Fruit fly (Drosophila melanogaster) whole organism, embryonic: ENCODE data around the gene PAPLA1.

Source experiments
- Adf1 ChIP-seq: fragments of 200-800 bp; sonication (Bioruptor generic); IDR thresholded peaks from 2 replicates; pipeline ENCODE4 v1.3.6; 2022; ENCODE audit warnings: missing biosample characterization, missing genetic modification characterization
- CG10366 ChIP-seq: fragments of 200-800 bp; sonication (Bioruptor generic); IDR thresholded peaks from 2 replicates; pipeline ENCODE4 v1.3.6; 2022; ENCODE audit warnings: missing biosample characterization, missing genetic modification characterization
- CG10565 ChIP-seq: fragments of 200-800 bp; sonication (Bioruptor generic); optimal IDR thresholded peaks from 3 replicates; lab custom pipeline; 2016; ENCODE audit warnings: missing biosample characterization, mild to moderate bottlenecking, missing genetic modification characterization
- CG12219 ChIP-seq: fragments of 200-800 bp; sonication (Bioruptor generic); optimal IDR thresholded peaks from 3 replicates; lab custom pipeline; 2018; ENCODE audit warnings: missing biosample characterization, mild to moderate bottlenecking, missing genetic modification characterization
- CG13296 ChIP-seq: fragments of 200-800 bp; sonication (Bioruptor generic); optimal IDR thresholded peaks from 3 replicates; lab custom pipeline; 2018; ENCODE audit warnings: missing biosample characterization, mild to moderate bottlenecking, missing genetic modification characterization
- CG14860 ChIP-seq: fragments of 200-800 bp; sonication (Bioruptor generic); IDR thresholded peaks from 3 replicates; pipeline ENCODE4 v1.3.6; 2022; ENCODE audit warnings: missing biosample characterization, missing genetic modification characterization; ENCODE audit not compliant: partially characterized antibody
- CG15073 ChIP-seq: fragments of 200-800 bp; sonication (Bioruptor generic); optimal IDR thresholded peaks from 2 replicates; lab custom pipeline; 2016; ENCODE audit warnings: missing biosample characterization, missing genetic modification characterization
- CG15269 ChIP-seq: fragments of 200-800 bp; sonication (Bioruptor generic); optimal IDR thresholded peaks from 2 replicates; lab custom pipeline; 2018; ENCODE audit warnings: missing biosample characterization, mild to moderate bottlenecking, missing genetic modification characterization, moderate library complexity
- CG17361 ChIP-seq: fragments of 200-800 bp; sonication (Bioruptor generic); IDR thresholded peaks from 3 replicates; pipeline ENCODE4 v1.3.6; 2022; ENCODE audit warnings: missing biosample characterization, missing genetic modification characterization
- CG17612 ChIP-seq: fragments of 200-800 bp; sonication (Bioruptor generic); IDR thresholded peaks from 2 replicates; pipeline ENCODE4 v1.3.6; 2022; ENCODE audit warnings: missing biosample characterization, missing genetic modification characterization
- CG2712 ChIP-seq: fragments of 200-800 bp; optimal IDR thresholded peaks from 3 replicates; lab custom pipeline; 2019; ENCODE audit warnings: missing biosample characterization, mild to moderate bottlenecking, missing genetic modification characterization, moderate library complexity
- CG3163 ChIP-seq: fragments of 200-800 bp; sonication (Bioruptor generic); optimal IDR thresholded peaks from 3 replicates; lab custom pipeline; 2016; ENCODE audit warnings: missing biosample characterization, missing genetic modification characterization
- CG33213 ChIP-seq: fragments of 200-800 bp; sonication (Bioruptor generic); optimal IDR thresholded peaks from 3 replicates; lab custom pipeline; 2016; ENCODE audit warnings: missing biosample characterization, missing genetic modification characterization
- CG33557 ChIP-seq: fragments of 200-800 bp; sonication (Bioruptor generic); optimal IDR thresholded peaks from 2 replicates; lab custom pipeline; 2019; ENCODE audit warnings: missing biosample characterization, mild to moderate bottlenecking, missing genetic modification characterization, moderate library complexity
- CG3726 ChIP-seq: fragments of 200-800 bp; sonication (Bioruptor generic); IDR thresholded peaks from 3 replicates; pipeline ENCODE4, ENCODE4 v1.3.6; 2022; ENCODE audit warnings: missing biosample characterization, missing genetic modification characterization
- CG4730 ChIP-seq: fragments of 200-800 bp; sonication (Bioruptor generic); IDR thresholded peaks from 2 replicates; pipeline ENCODE4 v1.3.6; 2022; ENCODE audit warnings: missing biosample characterization, missing genetic modification characterization
- CG4820 ChIP-seq: fragments of 200-800 bp; sonication (Bioruptor generic); optimal IDR thresholded peaks from 3 replicates; lab custom pipeline; 2016; ENCODE audit warnings: missing biosample characterization, missing genetic modification characterization
- CG6272 ChIP-seq: fragments of 200-800 bp; sonication (Bioruptor generic); IDR thresholded peaks from 2 replicates; pipeline ENCODE4 v1.3.6; 2022; ENCODE audit warnings: missing biosample characterization, missing genetic modification characterization
- CG9609 ChIP-seq: fragments of 200-800 bp; sonication (Bioruptor generic); optimal IDR thresholded peaks from 3 replicates; lab custom pipeline; 2016; ENCODE audit warnings: missing biosample characterization, missing genetic modification characterization
- CG9817 ChIP-seq: fragments of 200-800 bp; sonication (Bioruptor generic); optimal IDR thresholded peaks from 2 replicates; lab custom pipeline; 2018; ENCODE audit warnings: missing biosample characterization, mild to moderate bottlenecking, missing genetic modification characterization, moderate library complexity
- Dek ChIP-seq: fragments of 200-800 bp; sonication (Bioruptor generic); optimal IDR thresholded peaks from 3 replicates; lab custom pipeline; 2019; ENCODE audit warnings: missing biosample characterization, mild to moderate bottlenecking, missing genetic modification characterization, moderate library complexity
- Dip2 ChIP-seq: fragments of 200-800 bp; sonication (Bioruptor generic); IDR thresholded peaks from 2 replicates; pipeline ENCODE4 v1.3.6; 2022; ENCODE audit warnings: missing biosample characterization, missing genetic modification characterization
- ERR ChIP-seq: fragments of 200-800 bp; sonication (Bioruptor generic); optimal IDR thresholded peaks from 2 replicates; lab custom pipeline; 2016; ENCODE audit warnings: missing biosample characterization, missing genetic modification characterization
- Elba2 ChIP-seq: fragments of 200-800 bp; sonication (Bioruptor generic); optimal IDR thresholded peaks from 3 replicates; lab custom pipeline; 2016; ENCODE audit warnings: missing biosample characterization, missing genetic modification characterization
- HLH3B ChIP-seq: fragments of 200-800 bp; sonication (Bioruptor generic); IDR thresholded peaks from 2 replicates; pipeline ENCODE4 v1.3.6; 2022; ENCODE audit warnings: missing biosample characterization, missing genetic modification characterization
- Lhr ChIP-seq: fragments of 200-800 bp; sonication (Bioruptor generic); optimal IDR thresholded peaks from 3 replicates; lab custom pipeline; 2017; ENCODE audit warnings: mild to moderate bottlenecking, missing biosample characterization, missing genetic modification reagents, missing genetic modification characterization
- MTF-1 ChIP-seq: fragments of 200-800 bp; sonication (Bioruptor generic); optimal IDR thresholded peaks from 2 replicates; lab custom pipeline; 2018; ENCODE audit warnings: missing biosample characterization, mild to moderate bottlenecking, missing genetic modification characterization, borderline replicate concordance
- Sin3A ChIP-seq: fragments of >200 bp; optimal IDR thresholded peaks from 2 replicates; lab custom pipeline; 2018
- Usf ChIP-seq: fragments of 200-800 bp; sonication (Bioruptor generic); optimal IDR thresholded peaks from 2 replicates; lab custom pipeline; 2017; ENCODE audit warnings: missing genotype, missing biosample characterization, missing genetic modification characterization
- ac ChIP-seq: fragments of 200-800 bp; sonication (Bioruptor generic); optimal IDR thresholded peaks from 3 replicates; lab custom pipeline; 2017; ENCODE audit warnings: missing biosample characterization, mild to moderate bottlenecking, missing genetic modification characterization
- ap ChIP-seq: fragments of 200-800 bp; sonication (Bioruptor generic); IDR thresholded peaks from 2 replicates; pipeline ENCODE4 v1.3.6; 2022; ENCODE audit warnings: missing biosample characterization, missing genetic modification characterization
- az2 ChIP-seq: fragments of 200-800 bp; sonication (Bioruptor generic); optimal IDR thresholded peaks from 3 replicates; lab custom pipeline; 2016; ENCODE audit warnings: missing biosample characterization, missing genetic modification characterization
- cwo ChIP-seq: fragments of 200-800 bp; sonication (Bioruptor generic); optimal IDR thresholded peaks from 3 replicates; lab custom pipeline; 2017; ENCODE audit warnings: missing biosample characterization, missing genetic modification characterization, mild to moderate bottlenecking, moderate library complexity, missing genetic modification reagents
- dan ChIP-seq: fragments of 200-800 bp; sonication (Bioruptor generic); IDR thresholded peaks from 2 replicates; pipeline ENCODE4 v1.3.6; 2022; ENCODE audit warnings: missing biosample characterization, missing genetic modification characterization
- dimm ChIP-seq: fragments of 200-800 bp; sonication (Bioruptor generic); IDR thresholded peaks from 2 replicates; pipeline ENCODE4 v1.3.6; 2022; ENCODE audit warnings: missing biosample characterization, missing genetic modification characterization
- dysf ChIP-seq: fragments of 200-800 bp; sonication (Bioruptor generic); IDR thresholded peaks from 3 replicates; pipeline ENCODE4 v1.3.6; 2022; ENCODE audit warnings: missing biosample characterization, missing genetic modification characterization
- ems ChIP-seq: fragments of 200-800 bp; sonication (Bioruptor generic); optimal IDR thresholded peaks from 3 replicates; lab custom pipeline; 2016; ENCODE audit warnings: missing biosample characterization, missing genetic modification characterization
- en ChIP-seq: fragments of 200-800 bp; sonication (Bioruptor generic); optimal IDR thresholded peaks from 2 replicates; lab custom pipeline; 2016; ENCODE audit warnings: missing biosample characterization, missing genetic modification characterization
- gfzf ChIP-seq: fragments of 200-800 bp; sonication (Bioruptor generic); optimal IDR thresholded peaks from 2 replicates; lab custom pipeline; 2016; ENCODE audit warnings: missing biosample characterization, mild to moderate bottlenecking, missing genetic modification characterization, moderate library complexity
- h ChIP-seq: fragments of >200 bp; optimal IDR thresholded peaks from 2 replicates; lab custom pipeline; 2017
- hbn ChIP-seq: fragments of 200-800 bp; sonication (Bioruptor generic); IDR thresholded peaks from 2 replicates; pipeline ENCODE4 v1.3.6; 2022; ENCODE audit warnings: missing biosample characterization, missing genetic modification characterization; ENCODE audit not compliant: partially characterized antibody
- jigr1 ChIP-seq: fragments of 200-800 bp; sonication (Bioruptor generic); IDR thresholded peaks from 3 replicates; pipeline ENCODE4 v1.3.6; 2022; ENCODE audit warnings: missing biosample characterization, missing genetic modification characterization
- kay ChIP-seq: fragments of 200-800 bp; sonication (Bioruptor generic); optimal IDR thresholded peaks from 2 replicates; lab custom pipeline; 2016; ENCODE audit warnings: missing biosample characterization, missing genetic modification characterization
- mld ChIP-seq: fragments of 200-800 bp; sonication (Bioruptor generic); IDR thresholded peaks from 3 replicates; pipeline ENCODE4 v1.3.6; 2022; ENCODE audit warnings: missing biosample characterization, missing genetic modification characterization; ENCODE audit not compliant: partially characterized antibody
- nerfin-2 ChIP-seq: fragments of 200-800 bp; sonication (Bioruptor generic); IDR thresholded peaks from 2 replicates; pipeline ENCODE4 v1.3.6; 2022; ENCODE audit warnings: missing biosample characterization, missing genetic modification characterization; ENCODE audit not compliant: partially characterized antibody
- otp ChIP-seq: fragments of 200-800 bp; sonication (Bioruptor generic); IDR thresholded peaks from 3 replicates; pipeline ENCODE4, ENCODE4 v1.3.6; 2022; ENCODE audit warnings: missing biosample characterization, missing genetic modification characterization
- pnt ChIP-seq: fragments of 200-800 bp; sonication (Bioruptor generic); optimal IDR thresholded peaks from 3 replicates; lab custom pipeline; 2016; ENCODE audit warnings: missing biosample characterization, missing genetic modification characterization
- sc ChIP-seq, 3 experiments: fragments of >200 bp in 2 of 3; fragments of 200-800 bp in 1 of 3; sonication (Bioruptor generic) in 1 of 3; optimal IDR thresholded peaks; 2 replicates in 2 of 3; 3 replicates in 1 of 3; lab custom pipeline; 2017; ENCODE audit warnings: mild to moderate bottlenecking in 1 of 3, missing biosample characterization in 1 of 3, missing genetic modification characterization in 1 of 3, missing genetic modification reagents in 1 of 3
- scrt ChIP-seq: fragments of 200-800 bp; sonication (Bioruptor generic); optimal IDR thresholded peaks from 2 replicates; lab custom pipeline; 2018; ENCODE audit warnings: missing biosample characterization, mild to moderate bottlenecking, missing genetic modification characterization, moderate library complexity
- slou ChIP-seq: fragments of 200-800 bp; sonication (Bioruptor generic); optimal IDR thresholded peaks from 3 replicates; lab custom pipeline; 2016; ENCODE audit warnings: missing biosample characterization, missing genetic modification characterization
- tll ChIP-seq, 2 experiments: fragments of 200-800 bp in 1 of 2; fragments of >200 bp in 1 of 2; sonication (Bioruptor generic) in 1 of 2; optimal IDR thresholded peaks; 2 replicates each; lab custom pipeline; 2017 to 2019; ENCODE audit warnings: missing biosample characterization in 2 of 2, missing genetic modification characterization in 2 of 2, mild to moderate bottlenecking in 1 of 2, moderate library complexity in 1 of 2
- vfl ChIP-seq: fragments of 200-800 bp; sonication (Bioruptor generic); optimal IDR thresholded peaks from 2 replicates; lab custom pipeline; 2016; ENCODE audit warnings: missing biosample characterization, missing genetic modification characterization

PAPLA1 gene

dm6 chr2L:8097461-8097860 lies 62.0 kb downstream of the PAPLA1 start (continued):
- TF ChIP-seq CG17612 (GFP tag; lab: Robert Waterston, UW) = no peak
- TF ChIP-seq az2 = no peak
- peak; percentile 45 for TF ChIP-seq CG9817
- no peak for TF ChIP-seq Elba2 (GFP tag; lab: Kevin White, UChicago)
- TF ChIP-seq jigr1 (GFP tag; lab: Robert Waterston, UW) = no peak
- peak; percentile 63; the same call in 1 of the 3 replicates for TF ChIP-seq otp (GFP tag; lab: Robert Waterston, UW)
- peak; percentile 79 for TF ChIP-seq cwo (GFP tag; lab: Kevin White, UChicago)
- TF ChIP-seq Dek = peak; percentile 21
- no peak for TF ChIP-seq CG33213 (GFP tag; lab: Kevin White, UChicago)
- peak; percentile 35 for TF ChIP-seq CG15269 (tag; lab: Kevin White, UChicago)
- no peak for TF ChIP-seq mld
- TF ChIP-seq dan (GFP tag; lab: Robert Waterston, UW) = no peak
- no peak for TF ChIP-seq vfl (GFP tag; lab: Kevin White, UChicago)
- peak; percentile 44; the same call in 1 of the 3 replicates for TF ChIP-seq dysf
- no peak for TF ChIP-seq en (GFP tag; lab: Kevin White, UChicago)
- peak; percentile 39 for TF ChIP-seq kay (GFP tag; lab: Kevin White, UChicago)
- 0 out of 3 replicates have a peak, but pooled peaks have one; percentile 37 for TF ChIP-seq CG17361 (GFP tag; lab: Robert Waterston, UW)
- TF ChIP-seq CG15073 (GFP tag; lab: Kevin White, UChicago) = no peak
- TF ChIP-seq gfzf (GFP tag; lab: Kevin White, UChicago) = no peak
- TF ChIP-seq CG3726 (GFP tag; lab: Robert Waterston, UW) = no peak
- no peak for TF ChIP-seq CG10366 (GFP tag; lab: Robert Waterston, UW)
- TF ChIP-seq Usf = no peak
- no peak for TF ChIP-seq sc (optimal IDR thresholded peaks at IDR 0.05; lab: Kevin White, UChicago)
- TF ChIP-seq sc (GFP tag; optimal IDR thresholded peaks at IDR 0.05; lab: Kevin White, UChicago) = no peak
- TF ChIP-seq CG3163 (GFP tag; lab: Kevin White, UChicago) = no peak
- TF ChIP-seq CG4820 (GFP tag; lab: Kevin White, UChicago) = no peak
- no peak for TF ChIP-seq CG6272 (GFP tag; lab: Robert Waterston, UW)
- TF ChIP-seq ERR (GFP tag; lab: Kevin White, UChicago) = no peak
- no peak for TF ChIP-seq Dip2 (GFP tag; lab: Robert Waterston, UW)
- no peak for TF ChIP-seq dimm (GFP tag; lab: Robert Waterston, UW)
- no peak for TF ChIP-seq CG9609 (GFP tag; lab: Kevin White, UChicago)
- no peak for TF ChIP-seq hbn (GFP tag; lab: Robert Waterston, UW)
- TF ChIP-seq pnt (GFP tag; lab: Kevin White, UChicago) = no peak
- TF ChIP-seq CG4730 = no peak
- TF ChIP-seq MTF-1 (GFP tag; lab: Kevin White, UChicago) = peak; percentile 45
- peak; percentile 46 for TF ChIP-seq CG2712 (tag; lab: Kevin White, UChicago)
- peak; percentile 60 for TF ChIP-seq scrt
- TF ChIP-seq CG12219 (GFP tag; lab: Kevin White, UChicago) = peak; percentile 26
- no peak for TF ChIP-seq ap
- peak; percentile 82 for TF ChIP-seq CG13296 (GFP tag; lab: Kevin White, UChicago)
- peak; percentile 33 for TF ChIP-seq Lhr
- no peak for TF ChIP-seq CG14860 (GFP tag; lab: Robert Waterston, UW)
- peak; percentile 22; the same call in 1 of the 2 replicates for TF ChIP-seq Adf1 (GFP tag; lab: Robert Waterston, UW)
- TF ChIP-seq h (lab: Kevin White, UChicago) = no peak
- TF ChIP-seq ac (GFP tag; lab: Kevin White, UChicago) = peak; percentile 29
- TF ChIP-seq HLH3B = no peak
- no peak for TF ChIP-seq Sin3A
- TF ChIP-seq CG10565 (GFP tag; lab: Kevin White, UChicago) = no peak
- TF ChIP-seq nerfin-2 (GFP tag; lab: Robert Waterston, UW) = no peak
- no peak for TF ChIP-seq tll (GFP tag; optimal IDR thresholded peaks at IDR 0.05; lab: Kevin White, UChicago)
- peak; percentile 5 for TF ChIP-seq CG33557 (GFP tag; lab: Kevin White, UChicago)
- TF ChIP-seq slou = no peak
- TF ChIP-seq ems (GFP tag; lab: Kevin White, UChicago) = no peak
